Fruit fly (Drosophila melanogaster) whole organism, larva: Measurements from ENCODE around the gene sima.

Experiments used
- noc ChIP-seq: fragments of 200-800 bp; sonication (Bioruptor generic); optimal IDR thresholded peaks from 3 replicates; lab custom pipeline; 2019; ENCODE audit warnings: missing biosample characterization, mild to moderate bottlenecking, missing genetic modification characterization, moderate library complexity

sima gene

DNA sequence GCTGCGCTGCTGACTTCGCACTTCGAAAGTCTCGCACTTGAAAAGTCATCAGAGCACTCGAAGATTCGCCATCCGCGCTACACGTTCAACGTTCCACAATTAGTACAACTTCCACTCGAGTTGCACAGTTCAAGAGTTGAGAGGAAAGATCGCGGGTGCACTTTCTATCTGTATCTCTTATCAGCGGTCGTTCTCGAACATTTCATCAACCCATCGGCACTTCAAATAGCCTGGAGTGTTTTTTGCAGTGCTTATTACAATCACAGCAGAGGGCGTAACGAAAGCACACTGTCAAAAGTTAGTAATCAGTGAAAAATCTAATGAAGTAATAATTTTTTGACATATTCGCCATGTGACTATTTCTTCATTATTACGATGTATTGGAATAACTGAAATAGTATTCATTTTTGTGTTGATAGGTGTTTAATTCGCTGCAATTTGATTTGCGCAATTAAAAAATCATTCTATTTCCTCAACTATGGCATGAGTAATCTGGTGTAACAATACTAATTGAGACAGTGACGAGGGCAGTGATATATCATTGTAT lies 43.4 kb downstream of the sima start:
- no peak for TF ChIP-seq noc (tag; lab: Kevin White, UChicago)

DNA sequence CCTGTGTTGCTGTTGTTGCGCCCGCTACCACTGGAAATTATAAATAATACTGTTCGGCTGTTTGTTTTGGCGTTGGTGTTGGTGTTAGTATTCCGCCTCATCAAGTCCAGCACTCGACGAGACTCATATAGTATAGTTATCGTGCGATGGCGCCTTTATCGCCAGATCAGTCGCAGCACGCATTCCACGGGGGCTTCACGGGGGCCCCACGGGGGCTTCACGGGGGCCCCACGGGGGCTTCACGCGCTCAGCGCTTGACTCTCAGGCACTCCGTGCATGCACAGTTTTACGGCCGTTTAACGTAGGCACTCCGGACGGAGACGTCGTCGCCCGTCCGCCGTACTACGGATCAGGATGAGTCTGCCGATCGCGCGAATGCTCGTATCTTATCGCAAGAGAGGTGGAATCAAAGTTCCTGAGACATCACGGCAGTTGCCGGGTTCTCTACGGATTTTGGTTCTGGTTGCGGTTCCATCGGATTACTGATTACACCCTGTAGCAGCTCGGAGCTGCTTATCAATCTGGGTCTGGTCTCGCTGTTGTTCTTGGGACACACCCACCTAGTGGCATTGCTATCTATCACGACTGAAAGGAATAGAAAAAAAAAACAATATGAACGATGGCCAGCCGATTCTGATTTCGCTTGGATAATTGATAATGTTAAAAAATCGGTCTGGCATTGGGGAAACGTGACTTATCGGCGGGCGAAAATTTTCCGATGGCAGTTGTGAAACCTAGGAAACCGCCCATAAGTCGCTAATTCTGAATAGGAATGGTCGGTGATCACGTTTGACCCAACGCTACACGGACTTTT lies 44.9 kb downstream of the sima start:
- TF ChIP-seq noc (tag; lab: Kevin White, UChicago), result peak; percentile 84

dm6 chr3R:30104912-30105510 lies 46.9 kb downstream of the sima start:
- no peak for TF ChIP-seq noc (tag; lab: Kevin White, UChicago)

DNA sequence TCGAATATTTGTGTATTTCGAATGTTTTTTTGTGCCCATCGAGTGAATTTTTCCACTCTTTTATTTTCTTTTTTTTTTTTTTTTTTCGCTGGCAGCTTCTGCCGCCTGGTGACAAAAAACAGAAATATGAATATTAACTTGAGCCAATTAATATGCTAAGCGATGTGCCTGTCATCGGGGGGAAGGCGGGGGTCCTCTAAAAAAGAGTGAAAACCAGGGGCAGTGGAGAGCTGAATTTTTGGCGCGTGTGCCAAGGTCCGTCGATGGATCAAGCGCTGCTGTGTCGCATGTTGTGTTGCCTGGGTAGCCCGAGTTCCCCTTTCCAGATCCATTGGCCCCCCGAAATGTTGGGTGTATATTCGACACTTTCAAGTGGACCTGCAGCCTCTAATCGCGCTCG lies 47.7 kb downstream of the sima start:
- no peak for TF ChIP-seq noc (tag; lab: Kevin White, UChicago)

DNA sequence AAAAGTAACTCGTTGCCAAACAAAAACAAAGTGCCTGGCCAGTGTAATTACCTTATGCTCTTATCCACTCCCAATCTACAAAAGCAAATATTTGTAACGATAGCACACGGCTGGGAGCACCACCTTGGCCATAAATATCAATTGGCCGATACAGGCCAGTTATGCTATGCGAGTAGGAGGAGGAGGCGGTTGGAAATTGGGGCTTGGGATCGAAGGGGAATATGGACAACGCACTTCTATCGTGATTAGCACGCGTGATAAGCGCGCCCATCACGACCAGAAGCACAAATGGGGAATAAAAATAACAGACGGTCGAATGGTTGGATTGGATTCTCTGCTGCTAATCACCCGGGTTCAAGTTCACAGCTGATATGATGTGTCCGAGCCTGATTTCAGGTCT lies 48.5 kb downstream of the sima start:
- peak; percentile 18 for TF ChIP-seq noc (tag; lab: Kevin White, UChicago)

- no peak for TF ChIP-seq noc (tag; lab: Kevin White, UChicago)
Observed at dm6 chr3R:30107718-30108117, 49.6 kb downstream of the sima start.

DNA sequence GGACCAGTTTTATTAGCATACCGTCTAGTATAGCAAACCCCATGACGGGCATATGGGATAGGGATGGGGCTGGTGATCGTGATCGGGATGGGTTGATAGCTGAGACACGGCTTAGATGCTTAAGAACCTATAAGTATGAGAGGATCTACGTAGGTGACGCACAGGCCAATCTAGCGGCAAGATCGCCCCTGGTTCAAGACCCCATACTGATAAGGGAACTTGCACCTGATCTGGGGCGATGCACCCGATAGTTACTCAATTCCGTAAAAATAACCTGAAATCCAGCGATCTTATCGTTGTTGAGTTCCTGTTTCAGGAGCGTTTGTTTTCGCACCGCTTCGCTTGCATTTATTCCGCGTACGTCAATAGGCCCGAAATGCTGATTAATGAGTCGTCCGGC lies 50.5 kb downstream of the sima start:
- TF ChIP-seq noc (tag; lab: Kevin White, UChicago), result no peak

DNA sequence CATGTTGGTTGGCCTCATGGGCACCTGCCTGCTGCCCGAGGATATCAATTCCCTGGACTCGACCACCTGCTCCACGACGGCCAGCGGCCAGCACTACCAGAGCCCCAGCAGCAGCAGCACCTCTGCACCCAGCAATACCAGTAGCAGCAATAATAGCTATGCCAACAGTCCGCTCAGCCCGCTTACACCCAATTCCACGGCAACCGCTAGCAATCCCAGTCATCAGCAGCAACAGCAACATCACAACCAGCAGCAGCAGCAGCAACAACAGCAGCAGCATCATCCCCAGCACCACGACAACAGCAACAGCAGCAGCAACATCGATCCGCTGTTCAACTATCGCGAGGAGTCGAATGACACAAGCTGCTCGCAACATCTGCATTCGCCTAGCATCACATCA lies 51.3 kb downstream of the sima start:
- TF ChIP-seq noc (tag; lab: Kevin White, UChicago), result no peak

DNA sequence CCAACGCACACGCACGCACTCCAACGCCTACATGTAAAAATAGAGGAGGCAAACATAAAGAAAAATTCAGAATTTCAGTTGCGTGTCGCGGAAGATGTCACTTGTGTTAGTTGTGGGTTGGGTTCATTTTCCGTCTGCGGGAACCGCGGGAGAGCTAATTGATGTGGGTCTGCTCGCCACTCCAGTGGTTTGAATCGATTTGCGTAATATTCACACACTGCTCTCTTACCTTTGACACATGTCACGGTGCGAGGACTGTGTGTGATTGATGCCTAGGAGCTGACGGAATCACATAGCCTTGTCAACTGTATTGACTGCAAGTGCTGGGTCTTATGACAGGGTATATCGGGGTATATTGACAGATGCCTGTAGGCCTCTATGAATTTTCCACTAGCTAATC lies 52.8 kb downstream of the sima start:
- no peak for TF ChIP-seq noc (tag; lab: Kevin White, UChicago)

DNA sequence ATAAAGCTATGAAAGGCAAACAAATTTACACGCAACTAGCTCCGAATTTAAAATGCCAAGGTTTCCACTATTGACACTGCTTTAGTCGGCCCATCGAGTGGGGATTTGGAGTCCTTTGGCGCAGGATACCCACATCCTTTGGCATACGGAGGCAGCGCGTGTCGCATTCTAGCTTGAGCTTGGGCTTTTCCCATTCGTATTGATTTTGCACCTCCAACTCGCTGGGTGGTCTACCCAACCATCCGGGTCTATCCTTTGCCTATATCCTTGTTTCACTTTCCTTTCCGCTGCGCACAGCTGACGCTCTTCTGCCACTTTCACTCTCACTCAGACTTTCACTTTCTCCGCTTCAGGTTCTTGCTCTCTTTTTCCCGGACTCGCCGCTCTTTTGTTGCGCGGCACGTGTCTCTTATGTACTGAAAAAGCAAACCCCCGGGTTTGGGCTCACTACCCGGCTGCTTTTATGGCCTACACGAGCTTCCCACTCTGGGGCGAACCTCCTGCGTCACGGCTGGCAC lies 56.2 kb downstream of the sima start:
- no peak for TF ChIP-seq noc (tag; lab: Kevin White, UChicago)

- no peak for TF ChIP-seq noc (tag; lab: Kevin White, UChicago)
Observed at dm6 chr3R:30121731-30122130, 63.6 kb downstream of the sima start.

DNA sequence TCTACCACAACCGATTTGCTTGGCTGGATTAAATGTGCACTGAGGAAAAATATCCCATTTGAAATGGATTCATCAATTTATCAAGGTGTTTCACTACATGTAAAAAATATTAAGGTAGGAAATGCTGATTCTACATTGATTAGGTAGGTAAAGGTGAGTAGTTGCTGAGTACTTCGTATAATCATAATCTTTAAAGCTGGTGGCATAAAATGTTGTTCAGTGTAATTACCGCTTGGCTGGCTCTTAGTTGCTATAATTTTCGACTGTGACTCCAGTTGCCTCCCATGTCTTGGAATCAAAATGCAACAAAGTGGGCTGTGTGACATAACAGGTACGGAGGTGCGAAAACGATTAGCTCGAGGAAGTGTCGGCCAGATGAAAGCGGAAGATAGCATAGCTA lies 65.1 kb downstream of the sima start, which contains the start of gene CG45072:
TSS of gene CG45072 (minus strand) at position 101 of the 400 bp plus-strand sequence.
- TF ChIP-seq noc (tag; lab: Kevin White, UChicago), result no peak

DNA sequence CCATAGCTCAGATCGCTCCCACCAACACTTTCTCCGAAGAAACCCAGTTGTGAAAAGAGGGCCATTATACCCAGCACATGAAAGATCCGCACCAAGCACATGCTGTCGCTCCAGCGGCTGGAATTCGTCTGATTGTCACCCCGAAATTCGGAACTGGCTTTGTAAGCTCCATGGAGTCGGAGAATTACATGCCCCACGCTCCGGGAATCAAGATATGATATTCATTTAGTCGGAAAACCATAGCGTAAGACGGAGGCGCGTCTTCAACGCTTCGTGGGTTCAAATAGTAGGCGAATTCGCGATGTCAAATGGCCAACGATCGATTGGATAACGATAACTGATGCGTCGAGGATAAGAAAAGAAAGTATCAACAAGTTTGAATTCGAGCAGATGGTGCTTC lies 66.5 kb downstream of the sima start, which contains the start of gene CG45073:
TSS of gene CG45073 (minus strand) at position 101 of the 400 bp plus-strand sequence.
- no peak for TF ChIP-seq noc (tag; lab: Kevin White, UChicago)

DNA sequence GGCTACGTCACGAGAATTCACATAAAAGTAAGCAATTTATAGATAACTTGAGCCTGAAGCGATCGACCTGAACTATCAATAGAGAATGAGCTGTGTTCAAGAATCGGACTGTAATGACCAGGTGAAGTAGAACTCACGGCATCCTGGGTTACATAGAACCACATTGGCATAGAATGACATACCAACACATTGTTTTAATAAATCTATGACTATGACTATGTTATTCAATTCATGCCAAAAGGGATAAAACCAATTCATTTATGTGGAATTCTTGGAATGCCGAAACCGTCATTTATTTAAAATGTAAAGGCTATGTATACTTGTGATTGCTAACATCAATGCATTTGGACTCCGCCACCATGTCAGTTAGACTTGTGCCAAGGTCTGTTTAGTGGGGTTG lies 70.9 kb downstream of the sima start, which contains the start of gene Ppi1:
TSS of gene Ppi1 (minus strand) at position 101 of the 400 bp plus-strand sequence.
- TF ChIP-seq noc (tag; lab: Kevin White, UChicago), result no peak

DNA sequence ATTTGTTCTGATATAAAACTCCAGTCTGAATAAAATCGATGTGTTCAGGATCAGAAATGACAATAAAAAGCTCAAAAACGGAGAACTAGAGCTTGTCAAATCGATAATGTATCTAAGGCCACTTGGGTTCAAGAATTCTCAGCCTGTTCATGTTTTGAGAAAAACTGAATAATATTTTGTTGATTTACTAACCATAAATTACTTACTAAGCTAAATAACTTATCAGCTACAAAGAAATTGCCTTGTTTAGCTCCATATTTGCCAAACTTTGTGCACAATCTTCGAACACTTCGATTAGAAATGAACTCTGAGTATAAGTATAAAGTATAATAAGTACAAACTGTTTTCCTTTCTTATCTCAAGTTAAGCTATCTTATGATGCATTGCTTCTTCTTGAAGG lies 74.2 kb downstream of the sima start, which contains the start of gene CG31029:
TSS of gene CG31029 (minus strand) at position 101 of the 400 bp plus-strand sequence.
- no peak for TF ChIP-seq noc (tag; lab: Kevin White, UChicago)
